Worm (Caenorhabditis elegans): ENCODE results near the gene sgk-1.

ce11 chrX:16205880-16206279 lies 56.0 kb downstream of the sgk-1 start:
- TF ChIP-seq ceh-39 (tag; optimal IDR thresholded peaks at IDR 0.05): peak; percentile 27
- TF ChIP-seq nhr-237 (tag; optimal IDR thresholded peaks at IDR 0.05): peak; percentile 84
- no peak for TF ChIP-seq unc-39 (tag; optimal IDR thresholded peaks at IDR 0.05)
- TF ChIP-seq tbx-8 (GFP tag; optimal IDR thresholded peaks at IDR 0.05): no peak
- TF ChIP-seq ztf-11 (tag; optimal IDR thresholded peaks at IDR 0.05): no peak
- TF ChIP-seq zip-8 (tag; optimal IDR thresholded peaks at IDR 0.05): no peak
- TF ChIP-seq elt-3 (tag; optimal IDR thresholded peaks at IDR 0.05): no peak
- TF ChIP-seq sptf-1 (tag; optimal IDR thresholded peaks at IDR 0.05): no peak
- no peak for TF ChIP-seq blmp-1 (tag; optimal IDR thresholded peaks at IDR 0.05)
- TF ChIP-seq ces-1 (GFP tag; optimal IDR thresholded peaks at IDR 0.05): peak; percentile 71
